Worm (Caenorhabditis elegans) whole organism, young adult: ENCODE data around the gene smg-4.

ENCODE experiments used
- F55B11.4 ChIP-seq: sonication (generic microtip); optimal IDR thresholded peaks from 2 replicates; lab custom pipeline; 2016; ENCODE audit warnings: missing compliant biosample characterization, missing genetic modification characterization, borderline replicate concordance; ENCODE audit not compliant: insufficient read depth
- F57A8.1 ChIP-seq: fragments of 200-800 bp; sonication (Bioruptor generic); optimal IDR thresholded peaks from 2 replicates; lab custom pipeline; 2018; ENCODE audit warnings: mild to moderate bottlenecking, missing genetic modification characterization, moderate library complexity, missing compliant biosample characterization
- T07F8.4 ChIP-seq: sonication (generic microtip); optimal IDR thresholded peaks from 2 replicates; lab custom pipeline; 2016; ENCODE audit warnings: mild to moderate bottlenecking, missing genetic modification characterization, moderate library complexity, missing compliant biosample characterization
- T26A5.8 ChIP-seq: sonication (generic microtip); optimal IDR thresholded peaks from 2 replicates; lab custom pipeline; 2016; ENCODE audit warnings: missing genetic modification characterization, missing compliant biosample characterization
- Y53F4B.3 ChIP-seq: fragments of 200-800 bp; sonication (Bioruptor generic); IDR thresholded peaks from 2 replicates; pipeline ENCODE4 v1.3.6; 2022; ENCODE audit warnings: missing genetic modification reagents, missing genetic modification characterization, missing compliant biosample characterization
- Y95B8A.8 ChIP-seq: fragments of 200-800 bp; sonication (Bioruptor generic); IDR thresholded peaks from 2 replicates; pipeline ENCODE4 v1.3.6; 2022; ENCODE audit warnings: missing genetic modification reagents, missing genetic modification characterization, missing compliant biosample characterization
- akir-1 ChIP-seq: fragments of 200-800 bp; sonication (Bioruptor generic); optimal IDR thresholded peaks from 2 replicates; lab custom pipeline; 2018; ENCODE audit warnings: mild to moderate bottlenecking, missing genetic modification characterization, moderate library complexity, missing compliant biosample characterization
- ama-1 ChIP-seq, 3 experiments: fragments of 150-350 bp in 1 of 3; sonication (generic microtip) in 2 of 3; optimal IDR thresholded peaks; 2 replicates each; lab custom pipeline; 2014 to 2018; ENCODE audit warnings: missing biosample characterization in 2 of 3, missing genetic modification characterization in 2 of 3, missing genetic modification reagents in 2 of 3
- aptf-3 ChIP-seq: fragments of 200-800 bp; sonication (Bioruptor generic); IDR thresholded peaks from 2 replicates; pipeline ENCODE4 v1.3.6; 2022; ENCODE audit warnings: missing genetic modification characterization, missing compliant biosample characterization
- athp-1 ChIP-seq: sonication (generic microtip); optimal IDR thresholded peaks from 2 replicates; lab custom pipeline; 2017; ENCODE audit warnings: mild to moderate bottlenecking, missing genetic modification characterization, missing compliant biosample characterization
- attf-3 ChIP-seq: fragments of 200-800 bp; sonication (Bioruptor generic); conservative IDR thresholded peaks from 2 replicates; pipeline ENCODE4 v1.3.6; 2022; ENCODE audit warnings: missing genetic modification reagents, missing genetic modification characterization, missing compliant biosample characterization
- attf-6 ChIP-seq: fragments of 200-800 bp; sonication (Bioruptor generic); IDR thresholded peaks from 2 replicates; pipeline ENCODE4 v1.3.6; 2022; ENCODE audit warnings: missing genetic modification reagents, missing genetic modification characterization, missing compliant biosample characterization
- ceh-58 ChIP-seq: fragments of 200-800 bp; sonication (Bioruptor generic); IDR thresholded peaks from 2 replicates; pipeline ENCODE4 v1.3.6; 2022; ENCODE audit warnings: missing genetic modification characterization, missing compliant biosample characterization
- die-1 ChIP-seq: sonication (generic microtip); optimal IDR thresholded peaks from 2 replicates; lab custom pipeline; 2016; ENCODE audit warnings: missing genotype, mild to moderate bottlenecking, missing genetic modification characterization, missing compliant biosample characterization
- dpl-1 ChIP-seq: fragments of 150-350 bp; optimal IDR thresholded peaks from 2 replicates; lab custom pipeline; 2014; ENCODE audit warnings: missing biosample characterization, missing genetic modification reagents, missing genetic modification characterization
- him-1 ChIP-seq: sonication (generic microtip); optimal IDR thresholded peaks from 2 replicates; lab custom pipeline; 2016; ENCODE audit warnings: missing genotype, missing genetic modification reagents, missing genetic modification characterization, missing compliant biosample characterization
- hmg-20 ChIP-seq: fragments of 200-800 bp; sonication (Bioruptor generic); IDR thresholded peaks from 2 replicates; pipeline ENCODE4 v1.3.6; 2022; ENCODE audit warnings: missing genetic modification reagents, missing genetic modification characterization, missing compliant biosample characterization
- hsf-1 ChIP-seq: fragments of 200-800 bp; sonication (Bioruptor generic); IDR thresholded peaks from 2 replicates; pipeline ENCODE4 v1.3.6; 2022; ENCODE audit warnings: missing genetic modification reagents, missing genetic modification characterization, missing compliant biosample characterization
- lin-35 ChIP-seq, 3 experiments: fragments of 150-350 bp in 2 of 3; sonication (generic microtip) in 1 of 3; optimal IDR thresholded peaks; 2 replicates each; lab custom pipeline; 2014 to 2018; ENCODE audit warnings: missing biosample characterization in 3 of 3, missing genetic modification characterization in 3 of 3, missing genetic modification reagents in 3 of 3
- lin-40 ChIP-seq: sonication (generic microtip); optimal IDR thresholded peaks from 2 replicates; lab custom pipeline; 2016; ENCODE audit warnings: missing genetic modification characterization, mild to moderate bottlenecking, missing compliant biosample characterization, missing genotype, missing genetic modification reagents
- lin-54 ChIP-seq: fragments of 200-800 bp; sonication (Bioruptor generic); optimal IDR thresholded peaks from 2 replicates; lab custom pipeline; 2018; ENCODE audit warnings: mild to moderate bottlenecking, missing genetic modification characterization, missing compliant biosample characterization
- lir-1 ChIP-seq: fragments of 200-800 bp; sonication (Bioruptor generic); conservative IDR thresholded peaks from 2 replicates; pipeline ENCODE4 v1.3.6; 2022; ENCODE audit warnings: missing genetic modification reagents, missing genetic modification characterization, missing compliant biosample characterization
- madf-3 ChIP-seq: fragments of 200-800 bp; sonication (Bioruptor generic); IDR thresholded peaks from 2 replicates; pipeline ENCODE4 v1.3.6; 2022; ENCODE audit warnings: missing genetic modification reagents, missing genetic modification characterization, missing compliant biosample characterization
- madf-6 ChIP-seq: fragments of 200-800 bp; sonication (Bioruptor generic); IDR thresholded peaks from 2 replicates; pipeline ENCODE4 v1.3.6; 2022; ENCODE audit warnings: missing genetic modification reagents, missing genetic modification characterization, missing compliant biosample characterization
- nhr-179 ChIP-seq: sonication (generic microtip); optimal IDR thresholded peaks from 2 replicates; lab custom pipeline; 2016; ENCODE audit warnings: mild to moderate bottlenecking, missing genetic modification characterization, missing compliant biosample characterization
- pbrm-1 ChIP-seq: fragments of 200-800 bp; sonication (Bioruptor generic); IDR thresholded peaks from 2 replicates; pipeline ENCODE4 v1.3.6; 2022; ENCODE audit warnings: missing genetic modification reagents, missing genetic modification characterization, missing compliant biosample characterization
- rpc-1 ChIP-seq, 2 experiments: fragments of 150-350 bp in 1 of 2; sonication (generic microtip) in 1 of 2; optimal IDR thresholded peaks; 2 replicates each; lab custom pipeline; 2014 to 2018; ENCODE audit warnings: missing biosample characterization in 1 of 2, missing genetic modification characterization in 1 of 2, missing genetic modification reagents in 1 of 2, missing genotype in 1 of 2
- sdz-38 ChIP-seq: sonication (generic microtip); optimal IDR thresholded peaks from 2 replicates; lab custom pipeline; 2016; ENCODE audit warnings: missing genotype, missing genetic modification characterization, missing compliant biosample characterization
- somi-1 ChIP-seq: fragments of 200-800 bp; sonication (Bioruptor generic); optimal IDR thresholded peaks from 2 replicates; lab custom pipeline; 2018; ENCODE audit warnings: mild to moderate bottlenecking, missing genetic modification characterization, missing compliant biosample characterization
- tlf-1 ChIP-seq: fragments of 200-800 bp; sonication (Bioruptor generic); optimal IDR thresholded peaks from 2 replicates; lab custom pipeline; 2018; ENCODE audit warnings: mild to moderate bottlenecking, missing genetic modification characterization, missing compliant biosample characterization
- ztf-18 ChIP-seq: sonication (generic microtip); optimal IDR thresholded peaks from 2 replicates; lab custom pipeline; 2016; ENCODE audit warnings: missing genotype, mild to moderate bottlenecking, missing genetic modification characterization, missing compliant biosample characterization
- ztf-22 ChIP-seq: fragments of 200-800 bp; sonication (Bioruptor generic); optimal IDR thresholded peaks from 2 replicates; lab custom pipeline; 2018; ENCODE audit warnings: mild to moderate bottlenecking, missing genetic modification characterization, moderate library complexity, missing compliant biosample characterization
- ztf-25 ChIP-seq: fragments of 200-800 bp; sonication (Bioruptor generic); IDR thresholded peaks from 2 replicates; pipeline ENCODE4 v1.3.6; 2022; ENCODE audit warnings: missing genetic modification reagents, missing genetic modification characterization, missing compliant biosample characterization
- ztf-26 ChIP-seq: sonication (generic microtip); optimal IDR thresholded peaks from 2 replicates; lab custom pipeline; 2017; ENCODE audit warnings: missing genetic modification characterization, missing compliant biosample characterization
- ztf-3 ChIP-seq: fragments of 200-800 bp; sonication (Bioruptor generic); optimal IDR thresholded peaks from 2 replicates; lab custom pipeline; 2018; ENCODE audit warnings: mild to moderate bottlenecking, missing genetic modification characterization, missing compliant biosample characterization

smg-4 gene

DNA sequence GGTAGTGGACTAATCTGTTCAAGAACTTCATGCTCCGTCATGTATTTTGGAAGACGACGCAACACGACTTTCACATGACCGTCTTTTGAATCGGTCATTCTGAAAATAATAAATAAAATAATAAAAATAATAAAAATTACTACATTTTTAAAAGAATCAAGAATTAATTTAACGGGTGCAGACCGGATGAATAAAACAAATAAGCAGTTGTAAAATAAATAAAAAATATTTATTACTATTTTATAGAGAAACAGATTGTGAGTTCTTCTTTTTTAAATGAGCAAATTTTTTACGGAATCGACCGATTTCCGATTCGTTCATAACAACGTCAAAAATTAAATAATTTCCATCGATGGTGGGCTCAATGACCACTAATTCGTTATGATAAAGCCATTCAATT lies at the start of gene smg-4:
Gene smg-4 (minus strand): TSS at position 101 of the 400 bp plus-strand sequence.
- TF ChIP-seq madf-3 (GFP tag; lab: Robert Waterston, UW): no peak
- TF ChIP-seq madf-6 (GFP tag; lab: Robert Waterston, UW): 0 out of 2 replicates have a peak, but pooled peaks have one; percentile 10

DNA sequence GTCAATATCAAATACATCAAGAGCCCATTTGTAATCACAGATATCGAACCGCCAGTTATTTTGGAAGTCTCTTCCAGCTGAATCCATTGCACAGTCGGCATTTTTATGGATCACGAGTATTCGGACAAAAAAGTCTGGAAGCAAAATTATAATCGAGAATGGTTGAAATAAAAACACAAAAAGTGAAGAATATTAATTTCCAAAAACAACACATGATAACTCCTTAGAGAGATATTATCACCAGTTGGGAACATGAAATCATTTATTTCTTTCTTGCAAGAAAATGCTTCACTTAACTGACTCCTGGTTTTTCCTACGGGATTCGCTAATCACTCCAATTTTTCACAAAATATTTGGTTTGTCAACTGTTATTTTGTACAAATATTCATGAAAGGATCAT lies 46.6 kb upstream of the smg-4 start, which contains the start of gene str-2:
Gene str-2 (minus strand): TSS at position 101 of the 400 bp plus-strand sequence.
- no peak for TF ChIP-seq lin-35 (GFP tag; optimal IDR thresholded peaks at IDR 0.05; lab: Kevin White, UChicago)
- TF ChIP-seq, all 124 proteins: peak for 0

DNA sequence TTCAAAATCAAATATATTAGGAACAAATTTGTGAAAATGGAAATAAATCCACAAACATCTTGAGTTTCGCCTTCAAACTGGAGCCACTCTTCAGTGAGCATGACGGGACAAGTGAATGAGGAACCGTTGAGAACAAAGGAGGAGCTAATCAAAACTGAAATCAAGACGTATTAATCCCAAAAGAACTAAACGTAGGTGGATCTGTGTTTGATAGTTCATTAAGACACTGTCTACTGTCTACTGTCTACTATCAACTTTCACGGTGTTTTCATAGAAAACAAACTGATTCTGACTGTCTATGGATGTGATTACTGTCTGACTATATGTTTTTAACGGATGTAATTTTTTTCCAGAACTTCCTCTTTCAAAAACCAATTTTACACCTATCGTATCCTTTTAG lies 44.2 kb upstream of the smg-4 start, which contains the start of gene str-193:
Gene str-193 (minus strand): TSS at position 101 of the 400 bp plus-strand sequence.
- TF ChIP-seq pbrm-1 (GFP tag; lab: Robert Waterston, UW) (no peak), dpl-1 (GFP tag; lab: Kevin White, UChicago) (no peak), ztf-25 (GFP tag; lab: Robert Waterston, UW) (no peak), T07F8.4 (tag; lab: Kevin White, UChicago) (no peak), ceh-58 (GFP tag; lab: Robert Waterston, UW) (no peak), ztf-26 (tag; lab: Kevin White, UChicago) (no peak), madf-3 (GFP tag; lab: Robert Waterston, UW) (no peak), tlf-1 (no peak), rpc-1 (optimal IDR thresholded peaks at IDR 0.05; lab: Kevin White, UChicago) (no peak), rpc-1 (tag; optimal IDR thresholded peaks at IDR 0.05; lab: Kevin White, UChicago) (no peak), F57A8.1 (no peak), athp-1 (tag; lab: Kevin White, UChicago) (no peak), akir-1 (GFP tag; lab: Kevin White, UChicago) (no peak), lin-35 (GFP tag; optimal IDR thresholded peaks at IDR 0.05; lab: Kevin White, UChicago) (no peak), hmg-20 (GFP tag; lab: Robert Waterston, UW) (no peak), T26A5.8 (tag; lab: Kevin White, UChicago) (no peak), sdz-38 (tag; lab: Kevin White, UChicago) (no peak), him-1 (no peak), ztf-18 (no peak), attf-6 (GFP tag; lab: Robert Waterston, UW) (no peak)

DNA sequence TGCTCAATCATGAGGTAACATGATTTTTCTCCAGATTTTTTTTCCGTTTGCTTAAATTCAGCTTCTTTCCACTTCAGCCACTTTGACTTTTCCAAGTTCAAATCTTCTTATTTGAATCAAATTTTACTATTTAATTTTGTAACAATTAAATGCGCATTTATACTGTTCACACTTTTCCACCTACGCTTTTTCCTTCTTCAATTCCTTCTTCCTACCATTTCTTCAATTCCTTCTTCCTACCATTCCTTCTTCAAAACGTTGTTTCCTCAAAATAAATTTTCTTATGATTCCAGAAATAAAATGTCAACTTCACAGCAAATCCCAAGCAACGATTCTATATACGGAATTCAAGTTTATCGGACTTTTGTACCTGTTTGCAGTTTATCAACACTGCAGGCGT lies 38.8 kb upstream of the smg-4 start, which contains the start of gene sru-31:
Gene sru-31 (plus strand): TSS at position 301 of the 400 bp plus-strand sequence.
- TF ChIP-seq ama-1 (optimal IDR thresholded peaks at IDR 0.05; lab: Kevin White, UChicago) (no peak), ama-1 (GFP tag; optimal IDR thresholded peaks at IDR 0.05; lab: Kevin White, UChicago) (no peak), hmg-20 (GFP tag; lab: Robert Waterston, UW) (no peak), lin-54 (no peak), Y53F4B.3 (GFP tag; lab: Robert Waterston, UW) (no peak), aptf-3 (GFP tag; lab: Robert Waterston, UW) (no peak), somi-1 (no peak), ztf-25 (GFP tag; lab: Robert Waterston, UW) (no peak), lir-1 (GFP tag; lab: Robert Waterston, UW) (no peak), attf-3 (GFP tag; lab: Robert Waterston, UW) (no peak), Y95B8A.8 (GFP tag; lab: Robert Waterston, UW) (no peak), F55B11.4 (tag; lab: Kevin White, UChicago) (no peak), hsf-1 (GFP tag; lab: Robert Waterston, UW) (no peak), lin-40 (tag; lab: Kevin White, UChicago) (no peak), ztf-22 (GFP tag; lab: Kevin White, UChicago) (no peak), ztf-3 (GFP tag; lab: Kevin White, UChicago) (no peak), nhr-179 (tag; lab: Kevin White, UChicago) (no peak), die-1 (tag; lab: Kevin White, UChicago) (no peak)
